Fruit fly (Drosophila melanogaster): ENCODE measurements around the gene Dnai2.

The Dnai2 gene

DNA sequence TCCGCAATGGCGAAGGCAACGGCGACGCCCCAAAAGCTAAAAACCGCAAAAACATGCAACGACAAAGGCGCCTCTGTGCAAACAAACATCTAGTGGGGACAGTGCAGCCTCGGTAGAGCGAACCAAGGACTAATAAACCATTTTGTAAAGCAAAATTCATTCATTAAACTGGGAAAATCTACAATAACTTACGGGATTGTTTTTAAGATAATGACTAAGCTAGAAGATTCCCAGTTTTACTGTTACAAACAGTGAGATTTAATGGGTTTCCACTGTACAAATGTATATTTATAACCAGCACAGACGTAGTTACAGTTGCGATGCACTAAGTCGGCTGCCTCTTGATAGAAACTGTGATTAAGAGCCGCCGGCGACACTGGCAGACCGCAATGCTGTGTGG, 42.9 kb downstream of the Dnai2 start (continued):
- no peak for TF ChIP-seq Sox102F (GFP tag; optimal IDR thresholded peaks at IDR 0.05)
- peak; percentile 3 for TF ChIP-seq cyc (GFP tag; optimal IDR thresholded peaks at IDR 0.05)
- TF ChIP-seq dac (GFP tag; optimal IDR thresholded peaks at IDR 0.05) = peak; percentile 48
- TF ChIP-seq Blimp-1 (GFP tag; optimal IDR thresholded peaks at IDR 0.05) = no peak
- TF ChIP-seq Met (GFP tag; optimal IDR thresholded peaks at IDR 0.05) = no peak
- TF ChIP-seq CG6276 (GFP tag; optimal IDR thresholded peaks at IDR 0.05) = peak; percentile 63
- TF ChIP-seq Hr4 (GFP tag; optimal IDR thresholded peaks at IDR 0.05) = peak; percentile 83
- TF ChIP-seq CG3919 (GFP tag; optimal IDR thresholded peaks at IDR 0.05) = peak; percentile 48
- no peak for TF ChIP-seq CG11902 (GFP tag; optimal IDR thresholded peaks at IDR 0.05)
- TF ChIP-seq esn (GFP tag; optimal IDR thresholded peaks at IDR 0.05) = no peak
- peak; percentile 76; the same call in 1 of the 2 replicates for TF ChIP-seq Gug (GFP tag; IDR thresholded peaks at IDR 0.05)
- TF ChIP-seq fkh (GFP tag; optimal IDR thresholded peaks at IDR 0.05) = no peak
- TF ChIP-seq Hr38 (GFP tag; optimal IDR thresholded peaks at IDR 0.05) = peak; percentile 6
- peak; percentile 64 for TF ChIP-seq Eip78C (GFP tag)
- no peak for TF ChIP-seq CG3032 (tag; optimal IDR thresholded peaks at IDR 0.05)
- TF ChIP-seq CG1621 (tag; optimal IDR thresholded peaks at IDR 0.05) = no peak
- TF ChIP-seq lz (GFP tag; optimal IDR thresholded peaks at IDR 0.05) = no peak
- TF ChIP-seq pdm3 (GFP tag; optimal IDR thresholded peaks at IDR 0.05) = peak; percentile 67
- peak; percentile 82 for TF ChIP-seq CG32006 (GFP tag; optimal IDR thresholded peaks at IDR 0.05)
- peak; percentile 65 for TF ChIP-seq Ets96B (tag; optimal IDR thresholded peaks at IDR 0.05)
- no peak for TF ChIP-seq Smox (GFP tag; optimal IDR thresholded peaks at IDR 0.05)
- no peak for TF ChIP-seq vri (GFP tag; optimal IDR thresholded peaks at IDR 0.05)
- TF ChIP-seq spab (GFP tag; optimal IDR thresholded peaks at IDR 0.05) = peak; percentile 16

DNA sequence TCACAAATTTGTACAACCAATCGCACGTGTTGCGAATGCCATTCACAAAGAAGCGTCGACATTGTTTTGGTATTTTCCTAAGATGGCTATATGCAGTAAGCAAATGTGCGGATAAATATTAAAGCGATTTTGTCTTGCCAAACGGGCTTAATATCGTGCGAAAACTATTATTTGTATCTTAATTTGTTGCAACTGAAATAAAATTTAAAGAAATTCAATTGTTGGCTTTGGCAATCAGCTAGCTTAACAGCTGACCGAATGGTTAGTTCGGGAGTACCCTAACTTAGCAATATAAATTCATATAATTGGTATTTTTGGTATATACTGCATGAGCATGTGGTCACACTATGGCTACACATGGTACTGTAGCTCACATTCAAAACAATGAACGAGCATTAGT, 50.7 kb downstream of the Dnai2 start, which contains the start of the genes RIOK1 and Polr3H:
TSS of gene RIOK1 (minus strand) at position 65 of the 400 bp plus-strand sequence.
TSS of gene Polr3H (plus strand) at position 347 of the 400 bp plus-strand sequence.
- TF ChIP-seq CG4318 (GFP tag; optimal IDR thresholded peaks at IDR 0.05) (no peak), CG11762 (GFP tag; optimal IDR thresholded peaks at IDR 0.05; ENCODE audit: insufficient read depth) (peak; percentile 49), CG8119 (GFP tag; IDR thresholded peaks at IDR 0.05) (no peak), Eip75B (GFP tag; optimal IDR thresholded peaks at IDR 0.05) (no peak), Sox14 (GFP tag; optimal IDR thresholded peaks at IDR 0.05) (peak; percentile 84), CG7368 (GFP tag; optimal IDR thresholded peaks at IDR 0.05) (peak; percentile 53), Sox102F (GFP tag; optimal IDR thresholded peaks at IDR 0.05) (peak; percentile 62), CG3032 (tag; optimal IDR thresholded peaks at IDR 0.05) (no peak), CG1621 (tag; optimal IDR thresholded peaks at IDR 0.05) (no peak), Hr38 (GFP tag; optimal IDR thresholded peaks at IDR 0.05) (no peak), CG8319 (GFP tag; optimal IDR thresholded peaks at IDR 0.05) (peak; percentile 37), lz (GFP tag; optimal IDR thresholded peaks at IDR 0.05) (peak; percentile 69), OdsH (GFP tag; optimal IDR thresholded peaks at IDR 0.05) (peak; percentile 79), esn (GFP tag; optimal IDR thresholded peaks at IDR 0.05) (peak; percentile 79), Blimp-1 (GFP tag; optimal IDR thresholded peaks at IDR 0.05) (no peak), Hr4 (GFP tag; optimal IDR thresholded peaks at IDR 0.05) (no peak), CG15336 (GFP tag; IDR thresholded peaks at IDR 0.05) (peak; percentile 60), acj6 (GFP tag; optimal IDR thresholded peaks at IDR 0.05) (peak; percentile 73), Hr39 (GFP tag; optimal IDR thresholded peaks at IDR 0.05) (peak; percentile 83), topi (GFP tag; optimal IDR thresholded peaks at IDR 0.05) (no peak), CG11294 (GFP tag; IDR thresholded peaks at IDR 0.05) (no peak), CG11902 (GFP tag; optimal IDR thresholded peaks at IDR 0.05) (peak; percentile 55), CG31627 (GFP tag; optimal IDR thresholded peaks at IDR 0.05) (peak; percentile 82), dsx (GFP tag; optimal IDR thresholded peaks at IDR 0.05; ENCODE audit: poor library complexity, severe bottlenecking) (no peak), CG8632 (GFP tag; optimal IDR thresholded peaks at IDR 0.05) (peak; percentile 4), achi (GFP tag; optimal IDR thresholded peaks at IDR 0.05) (peak; percentile 70), CG10631 (GFP tag; optimal IDR thresholded peaks at IDR 0.05) (peak; percentile 65), eg (GFP tag; IDR thresholded peaks at IDR 0.05) (peak; percentile 65), net (GFP tag; optimal IDR thresholded peaks at IDR 0.05) (no peak), Gug (GFP tag; IDR thresholded peaks at IDR 0.05) (no peak), Eip93F (GFP tag; optimal IDR thresholded peaks at IDR 0.05) (no peak), svp (GFP tag) (no peak), CG6163 (GFP tag; IDR thresholded peaks at IDR 0.05) (no peak), Sox15 (GFP tag; optimal IDR thresholded peaks at IDR 0.05) (peak; percentile 58), ss (GFP tag; optimal IDR thresholded peaks at IDR 0.05) (no peak), CG10669 (GFP tag; optimal IDR thresholded peaks at IDR 0.05) (no peak), Smox (GFP tag; optimal IDR thresholded peaks at IDR 0.05) (no peak), CG16779 (tag; optimal IDR thresholded peaks at IDR 0.05) (no peak)
